Worm (Caenorhabditis elegans) whole organism, L4 larva: ENCODE results near the gene F44G4.7.

Source experiments
- aly-2 ChIP-seq: sonication (generic microtip); optimal IDR thresholded peaks from 2 replicates; lab custom pipeline; 2018; ENCODE audit warnings: missing biosample characterization, missing genetic modification characterization
- ceh-82 ChIP-seq: sonication (generic microtip); optimal IDR thresholded peaks from 2 replicates; lab custom pipeline; 2017; ENCODE audit warnings: missing biosample characterization, missing genetic modification characterization
- lin-39 ChIP-seq: fragments of 150-350 bp; optimal IDR thresholded peaks from 2 replicates; lab custom pipeline; 2014; ENCODE audit warnings: missing biosample characterization, missing genetic modification reagents, missing genetic modification characterization
- mdt-29 ChIP-seq: fragments of 200-800 bp; sonication (Bioruptor generic); IDR thresholded peaks from 2 replicates; pipeline ENCODE4 v1.3.6; 2022; ENCODE audit warnings: missing genetic modification reagents, missing genetic modification characterization, missing compliant biosample characterization
- mep-1 ChIP-seq: fragments of 150-350 bp; sonication (generic microtip); optimal IDR thresholded peaks from 3 replicates; lab custom pipeline; 2014; ENCODE audit warnings: missing biosample characterization, missing genetic modification characterization
- snpc-4 ChIP-seq: fragments of 150-350 bp; optimal IDR thresholded peaks from 2 replicates; lab custom pipeline; 2014; ENCODE audit warnings: missing biosample characterization, missing genetic modification characterization
- unc-39 ChIP-seq: sonication (generic microtip); optimal IDR thresholded peaks from 2 replicates; lab custom pipeline; 2017; ENCODE audit warnings: missing biosample characterization, missing genetic modification characterization
- unc-62 ChIP-seq, 3 experiments: fragments of 150-350 bp in 1 of 3; sonication (generic microtip); optimal IDR thresholded peaks in 2 of 3; peaks in 1 of 3; 1 replicate in 1 of 3; 2 replicates in 2 of 3; lab custom pipeline; 2014 to 2017; ENCODE audit warnings: missing biosample characterization in 3 of 3, missing genetic modification characterization in 3 of 3, missing genetic modification reagents in 3 of 3, missing genotype in 1 of 3
- ztf-11 ChIP-seq: fragments of 150-350 bp; optimal IDR thresholded peaks from 2 replicates; lab custom pipeline; 2014; ENCODE audit warnings: missing biosample characterization, missing genetic modification characterization

ce11 chrII:8991602-8992001 is 13.4 kb downstream of the F44G4.7 start:
- TF ChIP-seq ztf-11 (tag; lab: Kevin White, UChicago) (no peak), aly-2 (tag; lab: Kevin White, UChicago) (no peak), unc-62 (GFP tag; optimal IDR thresholded peaks at IDR 0.05 in 1 of 2; lab: Kevin White, UChicago) (no peak), unc-62 (tag; optimal IDR thresholded peaks at IDR 0.05; lab: Kevin White, UChicago) (no peak), unc-39 (tag; lab: Kevin White, UChicago) (no peak), mep-1 (tag; lab: Kevin White, UChicago) (no peak), lin-39 (tag; lab: Kevin White, UChicago) (no peak), snpc-4 (tag; lab: Kevin White, UChicago) (no peak), mdt-29 (GFP tag; lab: Robert Waterston, UW) (no peak), ceh-82 (tag; lab: Kevin White, UChicago) (no peak)
